Fruit fly (Drosophila melanogaster) whole organism, embryonic: Measurements from ENCODE around the gene rt.

Source experiments
- Adf1 ChIP-seq: fragments of 200-800 bp; sonication (Bioruptor generic); IDR thresholded peaks from 2 replicates; pipeline ENCODE4 v1.3.6; 2022; ENCODE audit warnings: missing biosample characterization, missing genetic modification characterization
- Asciz ChIP-seq: fragments of 200-800 bp; sonication (Bioruptor generic); optimal IDR thresholded peaks from 2 replicates; lab custom pipeline; 2017; ENCODE audit warnings: missing biosample characterization, mild to moderate bottlenecking, missing genetic modification characterization, missing genetic modification reagents
- CG10147 ChIP-seq: fragments of 200-800 bp; sonication (Bioruptor generic); optimal IDR thresholded peaks from 2 replicates; lab custom pipeline; 2019; ENCODE audit warnings: missing biosample characterization, mild to moderate bottlenecking, missing genetic modification characterization, moderate library complexity
- CG10565 ChIP-seq: fragments of 200-800 bp; sonication (Bioruptor generic); optimal IDR thresholded peaks from 3 replicates; lab custom pipeline; 2016; ENCODE audit warnings: missing biosample characterization, mild to moderate bottlenecking, missing genetic modification characterization
- CG11093 ChIP-seq: fragments of 200-800 bp; sonication (Bioruptor generic); IDR thresholded peaks from 3 replicates; pipeline ENCODE4 v1.3.6; 2022; ENCODE audit warnings: missing biosample characterization, missing genetic modification characterization
- CG11247 ChIP-seq: fragments of 200-800 bp; sonication (Bioruptor generic); IDR thresholded peaks from 2 replicates; pipeline ENCODE4 v1.3.6; 2022; ENCODE audit warnings: missing biosample characterization, missing genetic modification characterization
- CG11504 ChIP-seq: fragments of 200-800 bp; sonication (Bioruptor generic); optimal IDR thresholded peaks from 3 replicates; lab custom pipeline; 2019; ENCODE audit warnings: missing biosample characterization, mild to moderate bottlenecking, missing genetic modification characterization, moderate library complexity
- CG13894 ChIP-seq: fragments of 200-800 bp; sonication (Bioruptor generic); optimal IDR thresholded peaks from 3 replicates; lab custom pipeline; 2018; ENCODE audit warnings: missing biosample characterization, mild to moderate bottlenecking, missing genetic modification characterization, moderate library complexity
- CG15479 ChIP-seq: fragments of 200-800 bp; sonication (Bioruptor generic); optimal IDR thresholded peaks from 3 replicates; lab custom pipeline; 2019; ENCODE audit warnings: missing biosample characterization, mild to moderate bottlenecking, missing genetic modification characterization, moderate library complexity
- CG17802 ChIP-seq: fragments of 200-800 bp; sonication (Bioruptor generic); optimal IDR thresholded peaks from 2 replicates; lab custom pipeline; 2018; ENCODE audit warnings: missing biosample characterization, mild to moderate bottlenecking, missing genetic modification characterization, moderate library complexity
- CG2129 ChIP-seq: fragments of 200-800 bp; sonication (Bioruptor generic); IDR thresholded peaks from 2 replicates; pipeline ENCODE4 v1.3.6; 2022; ENCODE audit warnings: missing biosample characterization, missing genetic modification characterization; ENCODE audit not compliant: partially characterized antibody
- CG33213 ChIP-seq: fragments of 200-800 bp; sonication (Bioruptor generic); optimal IDR thresholded peaks from 3 replicates; lab custom pipeline; 2016; ENCODE audit warnings: missing biosample characterization, missing genetic modification characterization
- CG3847 ChIP-seq: fragments of 200-800 bp; sonication (Bioruptor generic); IDR thresholded peaks from 2 replicates; pipeline ENCODE4 v1.3.6; 2022; ENCODE audit warnings: missing biosample characterization, missing genetic modification characterization
- CG42726 ChIP-seq: fragments of 200-800 bp; sonication (Bioruptor generic); IDR thresholded peaks from 2 replicates; pipeline ENCODE4 v1.3.6; 2022; ENCODE audit warnings: missing biosample characterization, missing genetic modification characterization; ENCODE audit not compliant: partially characterized antibody
- CG6813 ChIP-seq: fragments of 200-800 bp; sonication (Bioruptor generic); optimal IDR thresholded peaks from 2 replicates; lab custom pipeline; 2017; ENCODE audit warnings: missing biosample characterization, missing genetic modification characterization, mild to moderate bottlenecking, moderate library complexity, missing genetic modification reagents
- CG7556 ChIP-seq: fragments of 200-800 bp; sonication (Bioruptor generic); optimal IDR thresholded peaks from 2 replicates; lab custom pipeline; 2017; ENCODE audit warnings: missing biosample characterization, mild to moderate bottlenecking, missing genetic modification characterization
- CG8290 ChIP-seq, 3 experiments: fragments of 200-800 bp; sonication (Bioruptor generic); optimal IDR thresholded peaks; 2 replicates each; lab custom pipeline; 2016 to 2019; ENCODE audit warnings: missing biosample characterization in 3 of 3, missing genetic modification characterization in 3 of 3, mild to moderate bottlenecking in 2 of 3, moderate library complexity in 1 of 3
- CG8359 ChIP-seq: fragments of 200-800 bp; sonication (Bioruptor generic); optimal IDR thresholded peaks from 2 replicates; lab custom pipeline; 2017; ENCODE audit warnings: missing biosample characterization, mild to moderate bottlenecking, missing genetic modification characterization, borderline replicate concordance
- Dll ChIP-seq: fragments of 200-800 bp; sonication (Bioruptor generic); IDR thresholded peaks from 4 replicates; pipeline ENCODE4 v1.3.6; 2022; ENCODE audit warnings: missing biosample characterization, missing genetic modification characterization; ENCODE audit not compliant: partially characterized antibody
- Doc2 ChIP-seq: fragments of 200-800 bp; sonication (Bioruptor generic); IDR thresholded peaks from 2 replicates; pipeline ENCODE4 v1.3.6; 2022; ENCODE audit warnings: missing biosample characterization, missing genetic modification characterization
- Doc3 ChIP-seq: fragments of 200-800 bp; sonication (Bioruptor generic); IDR thresholded peaks from 3 replicates; pipeline ENCODE4 v1.3.6; 2022; ENCODE audit warnings: missing biosample characterization, missing genetic modification characterization; ENCODE audit not compliant: partially characterized antibody
- Fer3 ChIP-seq: fragments of 200-800 bp; sonication (Bioruptor generic); optimal IDR thresholded peaks from 2 replicates; lab custom pipeline; 2018; ENCODE audit warnings: missing biosample characterization, mild to moderate bottlenecking, missing genetic modification characterization, moderate library complexity
- H15 ChIP-seq: fragments of 200-800 bp; sonication (Bioruptor generic); IDR thresholded peaks from 3 replicates; pipeline ENCODE4 v1.3.6; 2022; ENCODE audit warnings: missing biosample characterization, missing genetic modification characterization
- H2.0 ChIP-seq: fragments of 200-800 bp; sonication (Bioruptor generic); IDR thresholded peaks from 2 replicates; pipeline ENCODE4 v1.3.6; 2022; ENCODE audit warnings: missing biosample characterization, missing genetic modification characterization
- HHEX ChIP-seq: fragments of 200-800 bp; sonication (Bioruptor generic); optimal IDR thresholded peaks from 3 replicates; lab custom pipeline; 2017; ENCODE audit warnings: missing biosample characterization, mild to moderate bottlenecking, missing genetic modification characterization, missing genetic modification reagents
- NC2β ChIP-seq: fragments of 200-800 bp; sonication (Bioruptor generic); optimal IDR thresholded peaks from 2 replicates; lab custom pipeline; 2016; ENCODE audit warnings: missing biosample characterization, missing genetic modification characterization
- Pdp1 ChIP-seq, 2 experiments: fragments of 200-800 bp; sonication (Bioruptor generic); optimal IDR thresholded peaks; 3 replicates each; lab custom pipeline; 2016; ENCODE audit warnings: missing biosample characterization in 2 of 2, missing genetic modification characterization in 2 of 2, mild to moderate bottlenecking in 1 of 2, moderate library complexity in 1 of 2
- Poxn ChIP-seq: fragments of 200-800 bp; sonication (Bioruptor generic); IDR thresholded peaks from 2 replicates; pipeline ENCODE4 v1.3.6; 2022; ENCODE audit warnings: missing biosample characterization, missing genetic modification characterization
- Sox102F ChIP-seq: fragments of 200-800 bp; sonication (Bioruptor generic); optimal IDR thresholded peaks from 2 replicates; lab custom pipeline; 2018; ENCODE audit warnings: missing biosample characterization, mild to moderate bottlenecking, missing genetic modification characterization, moderate library complexity
- ab ChIP-seq: fragments of 200-800 bp; sonication (Bioruptor generic); optimal IDR thresholded peaks from 2 replicates; lab custom pipeline; 2016; ENCODE audit warnings: missing biosample characterization, missing genetic modification characterization
- bowl ChIP-seq: fragments of 200-800 bp; sonication (Bioruptor generic); IDR thresholded peaks from 2 replicates; pipeline ENCODE4 v1.3.6; 2022; ENCODE audit warnings: missing biosample characterization, missing genetic modification characterization
- dimm ChIP-seq: fragments of 200-800 bp; sonication (Bioruptor generic); IDR thresholded peaks from 2 replicates; pipeline ENCODE4 v1.3.6; 2022; ENCODE audit warnings: missing biosample characterization, missing genetic modification characterization
- ewg ChIP-seq: fragments of 200-800 bp; sonication (Bioruptor generic); optimal IDR thresholded peaks from 3 replicates; lab custom pipeline; 2017; ENCODE audit warnings: mild to moderate bottlenecking, missing biosample characterization, missing genetic modification reagents, missing genetic modification characterization
- fd64A ChIP-seq: fragments of 200-800 bp; sonication (Bioruptor generic); optimal IDR thresholded peaks from 3 replicates; lab custom pipeline; 2018; ENCODE audit warnings: missing biosample characterization, mild to moderate bottlenecking, missing genetic modification characterization
- gro ChIP-seq: fragments of 200-800 bp; sonication (Bioruptor generic); optimal IDR thresholded peaks from 2 replicates; lab custom pipeline; 2016; ENCODE audit warnings: missing biosample characterization, missing genetic modification characterization
- hb ChIP-seq: fragments of 200-800 bp; sonication (Bioruptor generic); IDR thresholded peaks from 3 replicates; pipeline ENCODE4 v1.3.6; 2022; ENCODE audit warnings: missing biosample characterization, missing genetic modification characterization; ENCODE audit not compliant: partially characterized antibody
- insv ChIP-seq, 2 experiments: fragments of 200-800 bp; sonication (Bioruptor generic); optimal IDR thresholded peaks; 3 replicates each; lab custom pipeline; 2016 to 2018; ENCODE audit warnings: missing biosample characterization in 2 of 2, missing genetic modification characterization in 2 of 2
- kah ChIP-seq: fragments of 200-800 bp; sonication (Bioruptor generic); optimal IDR thresholded peaks from 2 replicates; lab custom pipeline; 2018; ENCODE audit warnings: missing biosample characterization, mild to moderate bottlenecking, missing genetic modification characterization
- knrl ChIP-seq: fragments of 200-800 bp; sonication (Bioruptor generic); IDR thresholded peaks from 3 replicates; pipeline ENCODE4 v1.3.6; 2022; ENCODE audit warnings: missing biosample characterization, missing genetic modification characterization; ENCODE audit not compliant: partially characterized antibody
- odd ChIP-seq: fragments of 200-800 bp; sonication (Bioruptor generic); optimal IDR thresholded peaks from 2 replicates; lab custom pipeline; 2017; ENCODE audit warnings: missing biosample characterization, mild to moderate bottlenecking, missing genetic modification characterization
- otp ChIP-seq: fragments of 200-800 bp; sonication (Bioruptor generic); IDR thresholded peaks from 3 replicates; pipeline ENCODE4, ENCODE4 v1.3.6; 2022; ENCODE audit warnings: missing biosample characterization, missing genetic modification characterization
- pb ChIP-seq: fragments of 200-800 bp; sonication (Bioruptor generic); optimal IDR thresholded peaks from 3 replicates; lab custom pipeline; 2016; ENCODE audit warnings: missing biosample characterization, missing genetic modification characterization
- pho ChIP-seq: fragments of 200-800 bp; sonication (Bioruptor generic); optimal IDR thresholded peaks from 2 replicates; lab custom pipeline; 2016; ENCODE audit warnings: missing biosample characterization, missing genetic modification characterization
- ro ChIP-seq: fragments of 200-800 bp; sonication (Bioruptor generic); IDR thresholded peaks from 2 replicates; pipeline ENCODE4 v1.3.6; 2022; ENCODE audit warnings: missing biosample characterization, missing genetic modification characterization
- so ChIP-seq: fragments of 200-800 bp; sonication (Bioruptor generic); IDR thresholded peaks from 3 replicates; pipeline ENCODE4 v1.3.6; 2022; ENCODE audit warnings: missing biosample characterization, missing genetic modification characterization
- tgo ChIP-seq: fragments of 200-800 bp; sonication (Bioruptor generic); IDR thresholded peaks from 3 replicates; pipeline ENCODE4 v1.3.6; 2022; ENCODE audit warnings: missing biosample characterization, missing genetic modification characterization
- zfh1 ChIP-seq: fragments of 200-800 bp; sonication (Bioruptor generic); IDR thresholded peaks from 3 replicates; pipeline ENCODE4 v1.3.6; 2022; ENCODE audit warnings: missing biosample characterization, missing genetic modification characterization

The rt gene

dm6 chr3L:11534391-11535246 lies 53.0 kb downstream of the rt start (continued):
- TF ChIP-seq fd64A (GFP tag; lab: Kevin White, UChicago) (no peak), CG42726 (GFP tag; lab: Robert Waterston, UW) (0 out of 2 replicates have a peak, but pooled peaks have one; percentile 23), Doc3 (GFP tag; lab: Robert Waterston, UW) (0 out of 3 replicates have a peak, but pooled peaks have one; percentile 9), H2.0 (no peak), Poxn (GFP tag; lab: Robert Waterston, UW) (no peak), HHEX (GFP tag; lab: Kevin White, UChicago) (no peak), pb (GFP tag; lab: Kevin White, UChicago) (no peak), kah (no peak), CG3847 (no peak), CG33213 (GFP tag; lab: Kevin White, UChicago) (no peak), ewg (GFP tag; lab: Kevin White, UChicago) (no peak), CG17802 (tag; lab: Kevin White, UChicago) (no peak), CG11093 (no peak), CG7556 (GFP tag; lab: Kevin White, UChicago) (peak; percentile 21), so (GFP tag; lab: Robert Waterston, UW) (no peak), otp (GFP tag; lab: Robert Waterston, UW) (no peak), Doc2 (GFP tag; lab: Robert Waterston, UW) (no peak), ab (GFP tag; lab: Kevin White, UChicago) (no peak), zfh1 (0 out of 3 replicates have a peak, but pooled peaks have one; percentile 11), CG8359 (no peak), Pdp1 (GFP tag; optimal IDR thresholded peaks at IDR 0.05; lab: Kevin White, UChicago) (peak in 1 of 2 experiments; percentile 62), CG8290 (GFP tag; optimal IDR thresholded peaks at IDR 0.05; lab: Kevin White, UChicago) (no peak), CG8290 (tag; optimal IDR thresholded peaks at IDR 0.05; lab: Kevin White, UChicago) (no peak), ro (GFP tag; lab: Robert Waterston, UW) (no peak), CG11504 (tag; lab: Kevin White, UChicago) (peak; percentile 17), odd (no peak), bowl (GFP tag; lab: Robert Waterston, UW) (no peak), Adf1 (GFP tag; lab: Robert Waterston, UW) (peak; percentile 85), CG2129 (no peak), CG15479 (GFP tag; lab: Kevin White, UChicago) (no peak), CG10147 (GFP tag; lab: Kevin White, UChicago) (no peak), knrl (GFP tag; lab: Robert Waterston, UW) (no peak), H15 (no peak), CG11247 (GFP tag; lab: Robert Waterston, UW) (no peak), pho (GFP tag; lab: Kevin White, UChicago) (no peak), CG6813 (GFP tag; lab: Kevin White, UChicago) (no peak), Asciz (GFP tag; lab: Kevin White, UChicago) (no peak), hb (GFP tag; lab: Robert Waterston, UW) (no peak), Fer3 (no peak), tgo (GFP tag; lab: Robert Waterston, UW) (0 out of 3 replicates have a peak, but pooled peaks have one; percentile 25), Sox102F (GFP tag; lab: Kevin White, UChicago) (peak; percentile 55), gro (GFP tag; lab: Kevin White, UChicago) (no peak), dimm (GFP tag; lab: Robert Waterston, UW) (no peak), insv (GFP tag; optimal IDR thresholded peaks at IDR 0.05; lab: Kevin White, UChicago) (no peak), CG13894 (tag; lab: Kevin White, UChicago) (no peak), CG10565 (no peak), Dll (GFP tag; lab: Robert Waterston, UW) (peak; percentile 47; the same call in 2 of the 4 replicates), NC2β (GFP tag; lab: Kevin White, UChicago) (no peak)
